Worm (Caenorhabditis elegans): ENCODE data around the gene Y110A2AL.7.

Y110A2AL.7 gene

DNA sequence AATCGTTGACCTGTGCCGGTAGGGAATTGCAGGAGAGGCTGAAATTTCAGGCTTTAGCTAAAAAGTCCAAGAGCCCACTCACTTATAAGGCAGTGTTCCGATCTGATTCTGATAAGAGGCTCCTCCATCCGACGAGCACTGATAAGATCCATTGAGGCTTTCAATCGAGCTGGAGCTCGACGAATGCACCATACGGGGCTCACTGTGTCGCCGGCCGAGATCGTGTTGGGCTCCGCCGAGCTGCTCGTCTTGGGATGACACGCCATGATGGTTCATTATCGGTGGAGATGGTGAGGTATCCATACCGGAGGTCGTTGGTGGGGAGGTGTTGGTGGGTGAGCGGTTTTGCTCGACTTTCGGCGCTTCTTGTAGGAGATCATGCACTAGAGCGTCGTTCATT lies 46.6 kb downstream of the Y110A2AL.7 start:
- TF ChIP-seq set-16 (GFP tag; IDR thresholded peaks at IDR 0.05): peak; percentile 48; the same call in 1 of the 2 replicates
- no peak for TF ChIP-seq php-3 (GFP tag; IDR thresholded peaks at IDR 0.05)

ce11 chrII:2795413-2795812 lies 47.6 kb downstream of the Y110A2AL.7 start:
- no peak for TF ChIP-seq mxl-2 (GFP tag; conservative IDR thresholded peaks at IDR 0.05)
- TF ChIP-seq ceh-28 (tag; optimal IDR thresholded peaks at IDR 0.05): peak; percentile 75
- no peak for TF ChIP-seq duxl-1 (tag; optimal IDR thresholded peaks at IDR 0.05; ENCODE audit: poor library complexity)
- no peak for TF ChIP-seq ztf-11 (tag; optimal IDR thresholded peaks at IDR 0.05)
- no peak for TF ChIP-seq lin-15B (tag; optimal IDR thresholded peaks at IDR 0.05)
- peak in 1 of 2 experiments; percentile 51 for TF ChIP-seq unc-62 (GFP tag; optimal IDR thresholded peaks at IDR 0.05 in 1 of 2)
- TF ChIP-seq unc-62 (tag; optimal IDR thresholded peaks at IDR 0.05): no peak
- no peak for TF ChIP-seq spr-1 (tag; optimal IDR thresholded peaks at IDR 0.05)
- TF ChIP-seq F49E8.2 (tag; optimal IDR thresholded peaks at IDR 0.05; ENCODE audit: borderline replicate concordance): no peak
